Fruit fly (Drosophila melanogaster) Kc167 (cell line): ENCODE data around the gene Gcat.

Experiments
- h ChIP-seq: fragments of >200 bp; optimal IDR thresholded peaks from 3 replicates; lab custom pipeline; 2018; ENCODE audit warnings: missing external identifiers
- insv ChIP-seq: fragments of >200 bp; optimal IDR thresholded peaks from 3 replicates; lab custom pipeline; 2018; ENCODE audit warnings: missing external identifiers
- ttk ChIP-seq: sonication (Bioruptor generic); optimal IDR thresholded peaks from 2 replicates; lab custom pipeline; 2017; ENCODE audit warnings: missing external identifiers

DNA sequence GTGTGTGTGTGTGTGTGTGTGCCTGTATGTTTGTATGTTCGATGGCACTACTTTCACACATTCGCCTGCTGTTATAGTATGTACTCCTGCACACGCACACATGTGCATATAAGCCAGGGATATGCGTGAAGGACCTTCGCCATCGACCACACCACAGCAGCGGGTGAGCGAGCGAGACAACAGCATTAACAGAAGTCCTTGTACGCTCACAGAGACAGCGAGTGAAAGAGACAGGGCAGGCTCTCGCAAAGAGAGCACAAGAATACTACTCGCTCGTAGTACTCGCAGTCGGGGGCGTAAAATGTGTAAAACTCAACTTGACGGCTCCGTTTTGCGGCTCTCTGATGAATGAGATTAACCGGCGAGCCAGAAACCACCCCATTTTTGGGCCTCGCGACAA, 35.7 kb downstream of the Gcat start:
- TF ChIP-seq insv (lab: Kevin White, UChicago) (no peak), ttk (no peak), h (lab: Kevin White, UChicago) (no peak)
